Worm (Caenorhabditis elegans) whole organism, L3 larva: Measurements from ENCODE around the gene rpl-37.

Experiments used
- R02D3.7 ChIP-seq: fragments of 150-350 bp; optimal IDR thresholded peaks from 2 replicates; lab custom pipeline; 2014; ENCODE audit warnings: missing biosample characterization, missing genetic modification characterization
- ZK546.5 ChIP-seq: sonication (generic microtip); optimal IDR thresholded peaks from 2 replicates; lab custom pipeline; 2017; ENCODE audit warnings: missing biosample characterization, missing genetic modification characterization
- aly-2 ChIP-seq: fragments of 150-350 bp; optimal IDR thresholded peaks from 2 replicates; lab custom pipeline; 2014; ENCODE audit warnings: missing biosample characterization, missing genetic modification characterization
- ama-1 ChIP-seq: fragments of 150-350 bp; optimal IDR thresholded peaks from 2 replicates; lab custom pipeline; 2018
- ceh-16 ChIP-seq: sonication (generic microtip); optimal IDR thresholded peaks from 2 replicates; lab custom pipeline; 2017; ENCODE audit warnings: missing biosample characterization, missing genetic modification characterization
- ceh-28 ChIP-seq: fragments of 150-350 bp; optimal IDR thresholded peaks from 2 replicates; lab custom pipeline; 2014; ENCODE audit warnings: missing biosample characterization, missing genetic modification reagents, missing genetic modification characterization
- ceh-82 ChIP-seq: fragments of 150-350 bp; optimal IDR thresholded peaks from 2 replicates; lab custom pipeline; 2014; ENCODE audit warnings: missing biosample characterization, missing genetic modification characterization
- ceh-9 ChIP-seq: sonication (generic microtip); optimal IDR thresholded peaks from 2 replicates; lab custom pipeline; 2018; ENCODE audit warnings: missing biosample characterization, missing genetic modification characterization
- daf-12 ChIP-seq: fragments of 150-350 bp; optimal IDR thresholded peaks from 2 replicates; lab custom pipeline; 2014; ENCODE audit warnings: missing biosample characterization, missing genetic modification reagents, missing genetic modification characterization
- egl-27 ChIP-seq: sonication (generic microtip); optimal IDR thresholded peaks from 4 replicates; lab custom pipeline; 2017; ENCODE audit warnings: missing biosample characterization, missing genetic modification reagents, missing genetic modification characterization
- egl-5 ChIP-seq: fragments of 150-350 bp; optimal IDR thresholded peaks from 2 replicates; lab custom pipeline; 2017; ENCODE audit warnings: missing biosample characterization, missing genetic modification reagents, missing genetic modification characterization, inconsistent platforms
- elt-1 ChIP-seq: fragments of 150-350 bp; optimal IDR thresholded peaks from 2 replicates; lab custom pipeline; 2014; ENCODE audit warnings: missing biosample characterization, missing genetic modification characterization
- elt-2 ChIP-seq: sonication (generic microtip); optimal IDR thresholded peaks from 2 replicates; lab custom pipeline; 2016; ENCODE audit warnings: missing genetic modification reagents, mild to moderate bottlenecking, missing genetic modification characterization, missing compliant biosample characterization
- elt-3 ChIP-seq, 3 experiments: fragments of 150-350 bp in 1 of 3; sonication (generic microtip) in 2 of 3; optimal IDR thresholded peaks; 2 replicates in 2 of 3; 4 replicates in 1 of 3; lab custom pipeline; 2014 to 2017; ENCODE audit warnings: missing biosample characterization in 3 of 3, missing genetic modification characterization in 3 of 3
- eor-1 ChIP-seq, 2 experiments: fragments of 150-350 bp; optimal IDR thresholded peaks; 2 replicates each; lab custom pipeline; 2014 to 2018; ENCODE audit warnings: missing biosample characterization in 2 of 2, missing genetic modification characterization in 2 of 2
- fkh-10 ChIP-seq: sonication (generic microtip); optimal IDR thresholded peaks from 2 replicates; lab custom pipeline; 2017; ENCODE audit warnings: missing biosample characterization, missing genetic modification reagents, missing genetic modification characterization
- fkh-2 ChIP-seq: fragments of 150-350 bp; optimal IDR thresholded peaks from 2 replicates; lab custom pipeline; 2014; ENCODE audit warnings: missing biosample characterization, missing genetic modification reagents, missing genetic modification characterization
- fos-1 ChIP-seq: fragments of 150-350 bp; optimal IDR thresholded peaks from 2 replicates; lab custom pipeline; 2014; ENCODE audit warnings: missing biosample characterization, missing genetic modification characterization
- hmg-11 ChIP-seq: sonication (generic microtip); optimal IDR thresholded peaks from 2 replicates; lab custom pipeline; 2016; ENCODE audit warnings: missing genetic modification characterization, missing compliant biosample characterization
- jun-1 ChIP-seq: fragments of 150-350 bp; optimal IDR thresholded peaks from 2 replicates; lab custom pipeline; 2014; ENCODE audit warnings: missing biosample characterization, missing genetic modification reagents, missing genetic modification characterization
- lin-15B ChIP-seq: fragments of 150-350 bp; optimal IDR thresholded peaks from 2 replicates; lab custom pipeline; 2014; ENCODE audit warnings: missing biosample characterization, missing genetic modification characterization
- lin-39 ChIP-seq: fragments of 150-350 bp; optimal IDR thresholded peaks from 2 replicates; lab custom pipeline; 2018; ENCODE audit warnings: missing biosample characterization, missing genetic modification reagents, missing genetic modification characterization
- lsy-12 ChIP-seq: sonication (generic microtip); optimal IDR thresholded peaks from 2 replicates; lab custom pipeline; 2016; ENCODE audit warnings: mild to moderate bottlenecking, missing genetic modification characterization, missing compliant biosample characterization
- mdl-1 ChIP-seq: fragments of 150-350 bp; optimal IDR thresholded peaks from 2 replicates; lab custom pipeline; 2014; ENCODE audit warnings: missing biosample characterization, missing genetic modification characterization
- mml-1 ChIP-seq: fragments of 150-350 bp; sonication (generic microtip); optimal IDR thresholded peaks from 3 replicates; lab custom pipeline; 2014; ENCODE audit warnings: missing biosample characterization, missing genetic modification characterization
- nfya-1 ChIP-seq: sonication (generic microtip); optimal IDR thresholded peaks from 2 replicates; lab custom pipeline; 2017; ENCODE audit warnings: missing genetic modification characterization, mild to moderate bottlenecking, missing compliant biosample characterization, antibody characterized with exemption, moderate library complexity; ENCODE audit not compliant: insufficient read depth
- nhr-11 ChIP-seq: fragments of 150-350 bp; optimal IDR thresholded peaks from 2 replicates; lab custom pipeline; 2014; ENCODE audit warnings: missing biosample characterization, missing genetic modification characterization
- nhr-12 ChIP-seq: fragments of 150-350 bp; optimal IDR thresholded peaks from 2 replicates; lab custom pipeline; 2014; ENCODE audit warnings: missing biosample characterization, missing genetic modification characterization
- nhr-23 ChIP-seq: fragments of 150-350 bp; optimal IDR thresholded peaks from 2 replicates; lab custom pipeline; 2014; ENCODE audit warnings: missing biosample characterization, missing genetic modification reagents, missing genetic modification characterization
- nhr-237 ChIP-seq: fragments of 150-350 bp; optimal IDR thresholded peaks from 2 replicates; lab custom pipeline; 2014; ENCODE audit warnings: missing biosample characterization, missing genetic modification characterization
- nhr-25 ChIP-seq: sonication (generic microtip); optimal IDR thresholded peaks from 2 replicates; lab custom pipeline; 2017; ENCODE audit warnings: missing biosample characterization, missing genetic modification characterization
- nhr-28 ChIP-seq: fragments of 150-350 bp; optimal IDR thresholded peaks from 2 replicates; lab custom pipeline; 2014; ENCODE audit warnings: missing biosample characterization, missing genetic modification characterization
- nhr-43 ChIP-seq: sonication (generic microtip); optimal IDR thresholded peaks from 2 replicates; lab custom pipeline; 2016; ENCODE audit warnings: mild to moderate bottlenecking, missing genetic modification characterization, missing compliant biosample characterization; ENCODE audit not compliant: poor library complexity, severe bottlenecking
- nhr-67 ChIP-seq: fragments of 150-350 bp; optimal IDR thresholded peaks from 2 replicates; lab custom pipeline; 2014; ENCODE audit warnings: missing biosample characterization, missing genetic modification characterization
- nhr-76 ChIP-seq: fragments of 150-350 bp; sonication (generic microtip); optimal IDR thresholded peaks from 5 replicates; lab custom pipeline; 2014; ENCODE audit warnings: missing biosample characterization, missing genetic modification characterization
- nhr-77 ChIP-seq: fragments of 150-350 bp; optimal IDR thresholded peaks from 2 replicates; lab custom pipeline; 2014; ENCODE audit warnings: missing biosample characterization, missing genetic modification characterization
- pha-4 ChIP-seq: fragments of 150-350 bp; optimal IDR thresholded peaks from 2 replicates; lab custom pipeline; 2014; ENCODE audit warnings: missing biosample characterization, missing genetic modification reagents, missing genetic modification characterization
- pqm-1 ChIP-seq: fragments of 150-350 bp; optimal IDR thresholded peaks from 2 replicates; lab custom pipeline; 2017; ENCODE audit warnings: missing biosample characterization, missing genetic modification characterization, inconsistent platforms
- sea-2 ChIP-seq: fragments of 150-350 bp; sonication (generic microtip); optimal IDR thresholded peaks from 4 replicates; lab custom pipeline; 2014; ENCODE audit warnings: missing biosample characterization, missing genetic modification reagents, missing genetic modification characterization
- skn-1 ChIP-seq: fragments of 150-350 bp; optimal IDR thresholded peaks from 2 replicates; lab custom pipeline; 2014; ENCODE audit warnings: missing biosample characterization, missing genetic modification characterization
- snpc-4 ChIP-seq: fragments of 150-350 bp; optimal IDR thresholded peaks from 2 replicates; lab custom pipeline; 2014; ENCODE audit warnings: missing biosample characterization, missing genetic modification characterization
- tbx-2 ChIP-seq: sonication (generic microtip); optimal IDR thresholded peaks from 2 replicates; lab custom pipeline; 2016; ENCODE audit warnings: mild to moderate bottlenecking, missing genetic modification characterization, missing compliant biosample characterization
- unc-39 ChIP-seq: sonication (generic microtip); optimal IDR thresholded peaks from 4 replicates; lab custom pipeline; 2017; ENCODE audit warnings: missing biosample characterization, missing genetic modification characterization
- unc-62 ChIP-seq: fragments of 150-350 bp; sonication (generic microtip); optimal IDR thresholded peaks from 4 replicates; lab custom pipeline; 2014; ENCODE audit warnings: missing biosample characterization, missing genetic modification reagents, missing genetic modification characterization
- zag-1 ChIP-seq: fragments of 150-350 bp; optimal IDR thresholded peaks from 2 replicates; lab custom pipeline; 2014; ENCODE audit warnings: missing biosample characterization, missing genetic modification characterization
- ztf-11 ChIP-seq: fragments of 150-350 bp; optimal IDR thresholded peaks from 2 replicates; lab custom pipeline; 2014; ENCODE audit warnings: missing biosample characterization, missing genetic modification characterization
- ztf-4 ChIP-seq: fragments of 150-350 bp; optimal IDR thresholded peaks from 2 replicates; lab custom pipeline; 2014; ENCODE audit warnings: missing biosample characterization, missing genetic modification characterization

rpl-37 gene

ce11 chrIII:3502215-3502838 is 26.1 kb upstream of the rpl-37 start, which contains the start of gene M01F1.8:
M01F1.8 (minus strand) TSS chrIII:3502549.
- TF ChIP-seq unc-39 (no peak), nhr-77 (peak; percentile 18), ceh-9 (no peak)

ce11 chrIII:3503286-3503685 is 25.2 kb upstream of the rpl-37 start, which contains the start of gene rpl-16:
rpl-16 (minus strand) TSS chrIII:3503604.
- TF ChIP-seq egl-5 (tag; lab: Kevin White, UChicago) (no peak), ceh-9 (no peak)

- TF ChIP-seq fkh-10 = no peak
These were observed 24.2 kb upstream of the rpl-37 start for ce11 chrIII:3504239-3504638.

- TF ChIP-seq lin-39 (peak; percentile 67), nhr-43 (tag; lab: Kevin White, UChicago) (peak; percentile 18), nhr-237 (no peak), mdl-1 (tag; lab: Kevin White, UChicago) (no peak), nhr-77 (no peak), nhr-12 (no peak), nhr-25 (tag; lab: Kevin White, UChicago) (peak; percentile 93), nhr-76 (no peak), ztf-11 (tag; lab: Kevin White, UChicago) (no peak), R02D3.7 (tag; lab: Kevin White, UChicago) (peak; percentile 57), nhr-23 (tag; lab: Kevin White, UChicago) (peak; percentile 84), nhr-67 (tag; lab: Kevin White, UChicago) (no peak), lin-15B (tag; lab: Kevin White, UChicago) (peak; percentile 90), aly-2 (tag; lab: Kevin White, UChicago) (no peak), lsy-12 (peak; percentile 49), pqm-1 (tag; lab: Kevin White, UChicago) (peak; percentile 73), elt-2 (tag; lab: Kevin White, UChicago) (peak; percentile 47), mml-1 (tag; lab: Kevin White, UChicago) (no peak), ceh-82 (no peak), skn-1 (tag; lab: Kevin White, UChicago) (peak; percentile 60), ama-1 (lab: Kevin White, UChicago) (peak; percentile 68), egl-27 (tag; lab: Kevin White, UChicago) (no peak), elt-3 (tag; optimal IDR thresholded peaks at IDR 0.05; lab: Kevin White, UChicago) (no peak), eor-1 (tag; optimal IDR thresholded peaks at IDR 0.05; lab: Kevin White, UChicago) (no peak), pha-4 (tag; lab: Kevin White, UChicago) (peak; percentile 91), snpc-4 (tag; lab: Kevin White, UChicago) (peak; percentile 73), daf-12 (tag; lab: Kevin White, UChicago) (no peak), tbx-2 (tag; lab: Kevin White, UChicago) (no peak), fkh-2 (tag; lab: Kevin White, UChicago) (no peak), elt-1 (tag; lab: Kevin White, UChicago) (no peak), nhr-28 (tag; lab: Kevin White, UChicago) (no peak), ceh-16 (no peak), ztf-4 (tag; lab: Kevin White, UChicago) (peak; percentile 73), unc-62 (GFP tag; lab: Kevin White, UChicago) (no peak), unc-39 (no peak), sea-2 (GFP tag; lab: Kevin White, UChicago) (no peak), ceh-9 (no peak), nfya-1 (tag; lab: Kevin White, UChicago) (peak; percentile 94), hmg-11 (tag; lab: Kevin White, UChicago) (peak; percentile 79), zag-1 (tag; lab: Kevin White, UChicago) (no peak), ceh-28 (tag; lab: Kevin White, UChicago) (peak; percentile 44), ZK546.5 (no peak), fkh-10 (peak; percentile 39), nhr-11 (tag; lab: Kevin White, UChicago) (no peak), fos-1 (tag; lab: Kevin White, UChicago) (no peak), egl-5 (tag; lab: Kevin White, UChicago) (peak; percentile 83), jun-1 (tag; lab: Kevin White, UChicago) (peak; percentile 70)
These were observed 23.3 kb upstream of the rpl-37 start, which contains the start of gene lias-1 for ce11 chrIII:3505051-3505548. lias-1 (minus strand) TSS chrIII:3505101.
